Fruit fly (Drosophila melanogaster) whole organism, prepupa: Measurements from ENCODE around the gene por.

Source experiments
- CG11902 ChIP-seq: fragments of 200-800 bp; sonication (Bioruptor generic); optimal IDR thresholded peaks from 3 replicates; lab custom pipeline; 2016; ENCODE audit warnings: missing biosample characterization, missing genetic modification characterization
- CG16779 ChIP-seq: fragments of 200-800 bp; sonication (Bioruptor generic); optimal IDR thresholded peaks from 3 replicates; lab custom pipeline; 2017; ENCODE audit warnings: missing biosample characterization, mild to moderate bottlenecking, missing genetic modification characterization
- CG31627 ChIP-seq: fragments of 200-800 bp; sonication (Bioruptor generic); optimal IDR thresholded peaks from 3 replicates; lab custom pipeline; 2016; ENCODE audit warnings: missing biosample characterization, missing genetic modification characterization
- CG32006 ChIP-seq: fragments of 200-800 bp; sonication (Bioruptor generic); optimal IDR thresholded peaks from 3 replicates; lab custom pipeline; 2017; ENCODE audit warnings: missing biosample characterization, mild to moderate bottlenecking, missing genetic modification characterization
- CG34406 ChIP-seq: fragments of 200-800 bp; sonication (Bioruptor generic); optimal IDR thresholded peaks from 3 replicates; lab custom pipeline; 2016; ENCODE audit warnings: missing biosample characterization, missing genetic modification characterization
- CG3919 ChIP-seq: fragments of 200-800 bp; sonication (Bioruptor generic); optimal IDR thresholded peaks from 3 replicates; lab custom pipeline; 2016; ENCODE audit warnings: missing biosample characterization, missing genetic modification characterization
- CG4318 ChIP-seq: fragments of 200-800 bp; sonication (Bioruptor generic); optimal IDR thresholded peaks from 3 replicates; lab custom pipeline; 2017; ENCODE audit warnings: missing biosample characterization, mild to moderate bottlenecking, missing genetic modification characterization
- CG6792 ChIP-seq: fragments of 200-800 bp; sonication (Bioruptor generic); optimal IDR thresholded peaks from 3 replicates; lab custom pipeline; 2016; ENCODE audit warnings: missing biosample characterization, missing genetic modification characterization
- CG6808 ChIP-seq: fragments of 200-800 bp; sonication (Bioruptor generic); optimal IDR thresholded peaks from 3 replicates; lab custom pipeline; 2017; ENCODE audit warnings: missing biosample characterization, missing genetic modification characterization, mild to moderate bottlenecking, moderate library complexity, missing genetic modification reagents
- CG6854 ChIP-seq: fragments of 200-800 bp; sonication (Bioruptor generic); optimal IDR thresholded peaks from 2 replicates; lab custom pipeline; 2017; ENCODE audit warnings: missing biosample characterization, mild to moderate bottlenecking, missing genetic modification characterization
- CG8119 ChIP-seq: fragments of 200-800 bp; sonication (Bioruptor generic); IDR thresholded peaks from 3 replicates; pipeline ENCODE4 v1.3.6; 2022; ENCODE audit warnings: missing biosample characterization, missing genetic modification characterization
- CG8319 ChIP-seq: fragments of 200-800 bp; sonication (Bioruptor generic); optimal IDR thresholded peaks from 3 replicates; lab custom pipeline; 2016; ENCODE audit warnings: missing biosample characterization, missing genetic modification characterization
- CG8632 ChIP-seq: fragments of 200-800 bp; sonication (Bioruptor generic); optimal IDR thresholded peaks from 3 replicates; lab custom pipeline; 2016; ENCODE audit warnings: missing biosample characterization, missing genetic modification characterization
- Eip75B ChIP-seq: fragments of 200-800 bp; sonication (Bioruptor generic); optimal IDR thresholded peaks from 3 replicates; lab custom pipeline; 2016; ENCODE audit warnings: missing biosample characterization, missing genetic modification characterization
- Eip78C ChIP-seq: fragments of 200-800 bp; sonication (Bioruptor generic); peaks from one replicate; lab custom pipeline; 2016; ENCODE audit warnings: missing biosample characterization, missing genetic modification characterization
- Ets21C ChIP-seq: fragments of 200-800 bp; sonication (Bioruptor generic); optimal IDR thresholded peaks from 3 replicates; lab custom pipeline; 2016; ENCODE audit warnings: missing biosample characterization, missing genetic modification characterization
- Ets96B ChIP-seq: fragments of 200-800 bp; optimal IDR thresholded peaks from 2 replicates; lab custom pipeline; 2019; ENCODE audit warnings: missing biosample characterization, mild to moderate bottlenecking, missing genetic modification characterization, moderate library complexity
- Hr39 ChIP-seq: fragments of 200-800 bp; sonication (Bioruptor generic); optimal IDR thresholded peaks from 2 replicates; lab custom pipeline; 2016; ENCODE audit warnings: missing biosample characterization, missing genetic modification characterization
- Hr4 ChIP-seq: fragments of 200-800 bp; sonication (Bioruptor generic); optimal IDR thresholded peaks from 3 replicates; lab custom pipeline; 2016; ENCODE audit warnings: missing biosample characterization, missing genetic modification characterization
- Lpt ChIP-seq: fragments of 200-800 bp; sonication (Bioruptor generic); optimal IDR thresholded peaks from 3 replicates; lab custom pipeline; 2016; ENCODE audit warnings: missing biosample characterization, missing genetic modification characterization
- OdsH ChIP-seq: fragments of 200-800 bp; sonication (Bioruptor generic); optimal IDR thresholded peaks from 3 replicates; lab custom pipeline; 2016; ENCODE audit warnings: missing biosample characterization, missing genetic modification characterization
- Smox ChIP-seq: fragments of 200-800 bp; sonication (Bioruptor generic); optimal IDR thresholded peaks from 3 replicates; lab custom pipeline; 2016; ENCODE audit warnings: missing biosample characterization, missing genetic modification characterization
- Sox102F ChIP-seq: fragments of 200-800 bp; sonication (Bioruptor generic); optimal IDR thresholded peaks from 2 replicates; lab custom pipeline; 2016; ENCODE audit warnings: missing biosample characterization, mild to moderate bottlenecking, missing genetic modification characterization
- Sox14 ChIP-seq: fragments of 200-800 bp; sonication (Bioruptor generic); optimal IDR thresholded peaks from 3 replicates; lab custom pipeline; 2016; ENCODE audit warnings: missing biosample characterization, missing genetic modification characterization
- Sox15 ChIP-seq: fragments of 200-800 bp; sonication (Bioruptor generic); optimal IDR thresholded peaks from 3 replicates; lab custom pipeline; 2016; ENCODE audit warnings: missing biosample characterization, missing genetic modification characterization
- achi ChIP-seq: fragments of 200-800 bp; sonication (Bioruptor generic); optimal IDR thresholded peaks from 3 replicates; lab custom pipeline; 2016; ENCODE audit warnings: missing biosample characterization, missing genetic modification characterization
- eg ChIP-seq: fragments of 200-800 bp; sonication (Bioruptor generic); IDR thresholded peaks from 3 replicates; pipeline ENCODE4 v1.3.6; 2022; ENCODE audit warnings: missing biosample characterization, missing genetic modification characterization
- esn ChIP-seq: fragments of 200-800 bp; sonication (Bioruptor generic); optimal IDR thresholded peaks from 2 replicates; lab custom pipeline; 2016; ENCODE audit warnings: missing biosample characterization, mild to moderate bottlenecking, missing genetic modification characterization, moderate library complexity
- fd59A ChIP-seq: fragments of 200-800 bp; sonication (Bioruptor generic); optimal IDR thresholded peaks from 2 replicates; lab custom pipeline; 2017; ENCODE audit warnings: missing biosample characterization, mild to moderate bottlenecking, missing genetic modification characterization, missing genetic modification reagents
- fd85E ChIP-seq: fragments of 200-800 bp; sonication (Bioruptor generic); optimal IDR thresholded peaks from 3 replicates; lab custom pipeline; 2016; ENCODE audit warnings: missing biosample characterization, missing genetic modification characterization
- fkh ChIP-seq: fragments of 200-800 bp; sonication (Bioruptor generic); optimal IDR thresholded peaks from 3 replicates; lab custom pipeline; 2017; ENCODE audit warnings: missing biosample characterization, mild to moderate bottlenecking, missing genetic modification characterization, moderate library complexity
- net ChIP-seq: fragments of 200-800 bp; sonication (Bioruptor generic); optimal IDR thresholded peaks from 3 replicates; lab custom pipeline; 2016; ENCODE audit warnings: missing biosample characterization, missing genetic modification characterization
- pdm3 ChIP-seq: fragments of 200-800 bp; sonication (Bioruptor generic); optimal IDR thresholded peaks from 3 replicates; lab custom pipeline; 2016; ENCODE audit warnings: missing biosample characterization, missing genetic modification characterization
- salr ChIP-seq, 2 experiments: fragments of 200-800 bp; sonication (Bioruptor generic); optimal IDR thresholded peaks; 3 replicates each; lab custom pipeline; 2016 to 2018; ENCODE audit warnings: missing biosample characterization in 2 of 2, missing genetic modification characterization in 2 of 2, mild to moderate bottlenecking in 1 of 2
- ss ChIP-seq, 2 experiments: fragments of 200-800 bp; sonication (Bioruptor generic); optimal IDR thresholded peaks; 2 replicates in 1 of 2; 3 replicates in 1 of 2; lab custom pipeline; 2017 to 2018; ENCODE audit warnings: mild to moderate bottlenecking in 2 of 2, missing biosample characterization in 2 of 2, missing genetic modification characterization in 2 of 2, moderate library complexity in 1 of 2
- svp ChIP-seq: fragments of 200-800 bp; sonication (Bioruptor generic); peaks from one replicate; lab custom pipeline; 2016; ENCODE audit warnings: missing biosample characterization, missing genetic modification characterization
- topi ChIP-seq: fragments of 200-800 bp; sonication (Bioruptor generic); optimal IDR thresholded peaks from 3 replicates; lab custom pipeline; 2016; ENCODE audit warnings: missing biosample characterization, missing genetic modification characterization
- vri ChIP-seq: fragments of 200-800 bp; sonication (Bioruptor generic); optimal IDR thresholded peaks from 3 replicates; lab custom pipeline; 2016; ENCODE audit warnings: missing biosample characterization, mild to moderate bottlenecking, missing genetic modification characterization

Gene por

dm6 chrX:18395157-18395556 is 15.5 kb upstream of the por start:
- TF ChIP-seq ss (GFP tag; optimal IDR thresholded peaks at IDR 0.05; lab: Kevin White, UChicago) = no peak
- no peak for TF ChIP-seq fd85E (GFP tag; lab: Kevin White, UChicago)
- TF ChIP-seq svp (GFP tag; lab: Kevin White, UChicago) = peak; percentile 94
- 0 out of 3 replicates have a peak, but pooled peaks have one; percentile 15 for TF ChIP-seq eg (GFP tag; lab: Robert Waterston, UW)

DNA sequence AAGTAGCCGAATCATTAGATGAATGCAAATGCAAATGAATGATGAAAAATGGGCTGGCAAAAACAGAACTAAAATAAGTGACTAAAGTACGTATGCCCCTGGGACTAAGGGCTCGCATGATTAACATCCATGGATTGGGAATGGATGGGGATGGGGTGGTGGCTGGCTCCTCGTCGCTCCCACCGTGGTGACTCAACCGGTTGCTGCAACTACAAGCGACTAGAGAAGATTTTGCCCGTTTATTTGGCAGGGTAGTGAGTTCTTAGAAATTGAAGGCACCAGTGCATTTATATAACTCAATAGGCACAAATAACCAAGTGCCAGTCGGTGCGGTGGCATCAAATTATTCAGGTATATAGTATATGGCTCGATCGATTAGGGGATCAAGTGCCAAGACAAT is 7.1 kb upstream of the por start, which contains the start of gene Tsf1:
Gene Tsf1, plus strand, starts transcription at position 301 of the 400 bp plus-strand sequence.
- TF ChIP-seq Eip78C (GFP tag; lab: Kevin White, UChicago) (peak; percentile 57), CG11902 (GFP tag; lab: Kevin White, UChicago) (no peak)
- TF ChIP-seq, all 60 proteins: peak for 1

- TF ChIP-seq topi (GFP tag; lab: Kevin White, UChicago) = no peak
- TF ChIP-seq Ets96B (tag; lab: Kevin White, UChicago) = no peak
- no peak for TF ChIP-seq CG16779 (tag; lab: Kevin White, UChicago)
- peak; percentile 73 for TF ChIP-seq svp (GFP tag; lab: Kevin White, UChicago)
- TF ChIP-seq, all 60 proteins: peak for 1
Measured at dm6 chrX:18385801-18386200, 6.1 kb upstream of the por start.

dm6 chrX:18385056-18385455 is 5.4 kb upstream of the por start, which contains the start of gene betaCOP:
TSS of gene betaCOP (minus strand) at chrX:18385242.
- TF ChIP-seq fd85E (GFP tag; lab: Kevin White, UChicago) (no peak), Sox102F (no peak), Ets21C (GFP tag; lab: Kevin White, UChicago) (no peak), Eip75B (GFP tag; lab: Kevin White, UChicago) (no peak), OdsH (GFP tag; lab: Kevin White, UChicago) (no peak), CG6854 (no peak), CG4318 (GFP tag; lab: Kevin White, UChicago) (no peak), salr (GFP tag; optimal IDR thresholded peaks at IDR 0.05; lab: Kevin White, UChicago) (no peak)

DNA sequence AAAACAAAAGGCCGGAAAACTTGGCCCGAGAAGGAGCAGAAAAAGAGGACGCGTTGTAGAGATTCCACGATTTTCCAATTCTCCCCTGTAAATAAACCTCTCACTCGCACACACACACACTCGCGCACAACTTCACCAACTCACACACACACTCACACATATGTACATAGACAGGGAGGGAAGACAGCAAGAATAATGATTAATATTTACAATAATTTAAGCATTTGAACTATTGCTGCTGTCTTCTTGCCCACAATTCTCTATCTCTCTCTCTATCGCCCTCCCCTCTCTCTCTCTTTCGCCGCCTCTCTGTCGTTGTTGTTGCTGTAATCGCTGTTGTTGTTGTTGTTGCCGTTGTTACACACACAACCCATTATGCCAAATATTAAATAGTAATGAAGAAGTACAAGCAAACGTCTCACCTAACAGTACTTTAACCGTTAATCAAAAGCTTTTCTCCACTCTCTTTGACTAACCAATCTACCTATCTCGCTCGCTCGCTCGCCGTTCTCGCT is 5.2 kb downstream of the por start:
- TF ChIP-seq CG8319 (GFP tag; lab: Kevin White, UChicago) (no peak), fkh (peak; percentile 84)

- TF ChIP-seq fd85E (GFP tag; lab: Kevin White, UChicago) = no peak
- TF ChIP-seq vri (GFP tag; lab: Kevin White, UChicago) = peak; percentile 81
- peak; percentile 51 for TF ChIP-seq achi (GFP tag; lab: Kevin White, UChicago)
- peak; percentile 21 for TF ChIP-seq CG8319 (GFP tag; lab: Kevin White, UChicago)
- no peak for TF ChIP-seq Smox (GFP tag; lab: Kevin White, UChicago)
- no peak for TF ChIP-seq CG4318 (GFP tag; lab: Kevin White, UChicago)
- peak; percentile 91 for TF ChIP-seq CG16779 (tag; lab: Kevin White, UChicago)
- peak; percentile 80 for TF ChIP-seq Eip78C (GFP tag; lab: Kevin White, UChicago)
- TF ChIP-seq CG11902 (GFP tag; lab: Kevin White, UChicago) = no peak
- peak; percentile 59 for TF ChIP-seq Sox14
- no peak for TF ChIP-seq Sox15 (GFP tag; lab: Kevin White, UChicago)
- TF ChIP-seq CG6808 (GFP tag; lab: Kevin White, UChicago) = peak; percentile 93
- peak; percentile 37 for TF ChIP-seq CG6792 (GFP tag; lab: Kevin White, UChicago)
- peak; percentile 51 for TF ChIP-seq fd59A (GFP tag; lab: Kevin White, UChicago)
- peak; percentile 56 for TF ChIP-seq esn (GFP tag; lab: Kevin White, UChicago)
- TF ChIP-seq Hr4 = no peak
- peak; percentile 63 for TF ChIP-seq CG34406 (GFP tag; lab: Kevin White, UChicago)
- TF ChIP-seq Eip75B (GFP tag; lab: Kevin White, UChicago) = no peak
- TF ChIP-seq CG31627 (GFP tag; lab: Kevin White, UChicago) = no peak
- peak; percentile 85 for TF ChIP-seq CG8119 (GFP tag; lab: Robert Waterston, UW)
- peak; percentile 35 for TF ChIP-seq CG8632 (GFP tag; lab: Kevin White, UChicago)
- TF ChIP-seq Hr39 (GFP tag; lab: Kevin White, UChicago) = peak; percentile 11
- peak; percentile 66 for TF ChIP-seq net
- TF ChIP-seq pdm3 (GFP tag; lab: Kevin White, UChicago) = no peak
- TF ChIP-seq Lpt (GFP tag; lab: Kevin White, UChicago) = peak; percentile 78
- no peak for TF ChIP-seq CG32006 (GFP tag; lab: Kevin White, UChicago)
- TF ChIP-seq CG3919 (GFP tag; lab: Kevin White, UChicago) = no peak
- peak; percentile 84 for TF ChIP-seq CG6854
Measured at dm6 chrX:18370775-18371735, 8.6 kb downstream of the por start.
